Worm (Caenorhabditis elegans): Measurements from ENCODE around the gene epic-1.

ce11 chrIV:17465886-17466285 lies 5.8 kb downstream of the epic-1 start, which contains the start of gene F11E6.6:
- TF ChIP-seq ztf-1 (GFP tag; conservative IDR thresholded peaks at IDR 0.05) (no peak), egl-27 (tag; optimal IDR thresholded peaks at IDR 0.05) (no peak)

All from whole organism, L2 larva.